Worm (Caenorhabditis elegans) whole organism, L2 larva: ENCODE results near the gene W06G6.20.

Source experiments
- C34F6.9 ChIP-seq: fragments of 150-350 bp; optimal IDR thresholded peaks from 2 replicates; lab custom pipeline; 2014; ENCODE audit warnings: missing biosample characterization, missing genetic modification characterization
- R02D3.7 ChIP-seq: fragments of 150-350 bp; optimal IDR thresholded peaks from 2 replicates; lab custom pipeline; 2014; ENCODE audit warnings: missing biosample characterization, missing genetic modification characterization
- Y55F3AM.14 ChIP-seq: fragments of 200-800 bp; sonication (Bioruptor generic); optimal IDR thresholded peaks from 2 replicates; lab custom pipeline; 2018; ENCODE audit warnings: mild to moderate bottlenecking, missing genetic modification characterization, missing compliant biosample characterization
- ama-1 ChIP-seq: fragments of 150-350 bp; optimal IDR thresholded peaks from 2 replicates; lab custom pipeline; 2018; ENCODE audit warnings: inconsistent platforms
- blmp-1 ChIP-seq: sonication (generic microtip); optimal IDR thresholded peaks from 2 replicates; lab custom pipeline; 2017; ENCODE audit warnings: missing genetic modification characterization, mild to moderate bottlenecking, missing compliant biosample characterization, antibody characterized with exemption, moderate library complexity; ENCODE audit not compliant: insufficient read depth
- ceh-16 ChIP-seq: fragments of 150-350 bp; optimal IDR thresholded peaks from 2 replicates; lab custom pipeline; 2014; ENCODE audit warnings: missing biosample characterization, missing genetic modification characterization
- ceh-82 ChIP-seq: fragments of 150-350 bp; optimal IDR thresholded peaks from 2 replicates; lab custom pipeline; 2014; ENCODE audit warnings: missing biosample characterization, missing genetic modification characterization
- crh-2 ChIP-seq: sonication (generic microtip); optimal IDR thresholded peaks from 2 replicates; lab custom pipeline; 2017; ENCODE audit warnings: missing biosample characterization, missing genetic modification characterization
- elt-3 ChIP-seq: sonication (generic microtip); optimal IDR thresholded peaks from 2 replicates; lab custom pipeline; 2017; ENCODE audit warnings: missing biosample characterization, missing genetic modification characterization
- fos-1 ChIP-seq: fragments of 150-350 bp; optimal IDR thresholded peaks from 2 replicates; lab custom pipeline; 2014; ENCODE audit warnings: missing biosample characterization, missing genetic modification characterization
- lin-11 ChIP-seq: fragments of 150-350 bp; sonication (generic microtip); optimal IDR thresholded peaks from 2 replicates; lab custom pipeline; 2014; ENCODE audit warnings: missing biosample characterization, missing genetic modification characterization, inconsistent platforms, mixed read lengths
- lin-13 ChIP-seq: fragments of 150-350 bp; optimal IDR thresholded peaks from 2 replicates; lab custom pipeline; 2014; ENCODE audit warnings: missing biosample characterization, missing genetic modification reagents, missing genetic modification characterization
- lin-39 ChIP-seq: fragments of 150-350 bp; optimal IDR thresholded peaks from 2 replicates; lab custom pipeline; 2014; ENCODE audit warnings: missing biosample characterization, missing genetic modification reagents, missing genetic modification characterization
- lsy-2 ChIP-seq, 2 experiments: fragments of 150-350 bp in 1 of 2; sonication (generic microtip) in 1 of 2; optimal IDR thresholded peaks; 2 replicates each; lab custom pipeline; 2014 to 2017; ENCODE audit warnings: missing biosample characterization in 2 of 2, missing genetic modification characterization in 2 of 2
- mbf-1 ChIP-seq: sonication (generic microtip); optimal IDR thresholded peaks from 2 replicates; lab custom pipeline; 2017; ENCODE audit warnings: missing biosample characterization, missing genetic modification characterization
- mdl-1 ChIP-seq, 2 experiments: fragments of 150-350 bp in 1 of 2; sonication (generic microtip) in 1 of 2; optimal IDR thresholded peaks; 2 replicates each; lab custom pipeline; 2017; ENCODE audit warnings: missing biosample characterization in 2 of 2, missing genetic modification characterization in 2 of 2
- nhr-12 ChIP-seq: fragments of 150-350 bp; optimal IDR thresholded peaks from 2 replicates; lab custom pipeline; 2014; ENCODE audit warnings: missing biosample characterization, missing genetic modification characterization
- nhr-129 ChIP-seq: fragments of 150-350 bp; optimal IDR thresholded peaks from 2 replicates; lab custom pipeline; 2014; ENCODE audit warnings: missing biosample characterization, missing genetic modification characterization
- nhr-23 ChIP-seq: fragments of 150-350 bp; optimal IDR thresholded peaks from 2 replicates; lab custom pipeline; 2014; ENCODE audit warnings: missing biosample characterization, missing genetic modification reagents, missing genetic modification characterization
- nhr-237 ChIP-seq: fragments of 150-350 bp; optimal IDR thresholded peaks from 2 replicates; lab custom pipeline; 2014; ENCODE audit warnings: missing biosample characterization, missing genetic modification characterization
- peb-1 ChIP-seq: fragments of 150-350 bp; optimal IDR thresholded peaks from 2 replicates; lab custom pipeline; 2014; ENCODE audit warnings: missing biosample characterization, missing genetic modification characterization
- sem-4 ChIP-seq: fragments of 150-350 bp; optimal IDR thresholded peaks from 2 replicates; lab custom pipeline; 2014; ENCODE audit warnings: missing biosample characterization, missing genetic modification reagents, missing genetic modification characterization
- sma-3 ChIP-seq: sonication (generic microtip); optimal IDR thresholded peaks from 2 replicates; lab custom pipeline; 2016; ENCODE audit warnings: missing genetic modification reagents, missing genetic modification characterization, missing compliant biosample characterization
- snpc-4 ChIP-seq: fragments of 150-350 bp; optimal IDR thresholded peaks from 2 replicates; lab custom pipeline; 2014; ENCODE audit warnings: missing biosample characterization, missing genetic modification characterization
- unc-39 ChIP-seq: fragments of 150-350 bp; optimal IDR thresholded peaks from 2 replicates; lab custom pipeline; 2014; ENCODE audit warnings: missing biosample characterization, missing genetic modification characterization
- unc-55 ChIP-seq: fragments of 150-350 bp; sonication (generic microtip); optimal IDR thresholded peaks from 3 replicates; lab custom pipeline; 2014; ENCODE audit warnings: missing biosample characterization, missing genetic modification reagents, missing genetic modification characterization
- zag-1 ChIP-seq: fragments of 150-350 bp; optimal IDR thresholded peaks from 2 replicates; lab custom pipeline; 2014; ENCODE audit warnings: missing biosample characterization, missing genetic modification characterization
- ztf-1 ChIP-seq: fragments of 200-800 bp; sonication (Bioruptor generic); conservative IDR thresholded peaks from 2 replicates; pipeline ENCODE4 v1.3.6; 2022; ENCODE audit warnings: missing genetic modification characterization, missing compliant biosample characterization
- ztf-4 ChIP-seq: fragments of 150-350 bp; optimal IDR thresholded peaks from 2 replicates; lab custom pipeline; 2014; ENCODE audit warnings: missing biosample characterization, missing genetic modification characterization

The W06G6.20 gene

DNA sequence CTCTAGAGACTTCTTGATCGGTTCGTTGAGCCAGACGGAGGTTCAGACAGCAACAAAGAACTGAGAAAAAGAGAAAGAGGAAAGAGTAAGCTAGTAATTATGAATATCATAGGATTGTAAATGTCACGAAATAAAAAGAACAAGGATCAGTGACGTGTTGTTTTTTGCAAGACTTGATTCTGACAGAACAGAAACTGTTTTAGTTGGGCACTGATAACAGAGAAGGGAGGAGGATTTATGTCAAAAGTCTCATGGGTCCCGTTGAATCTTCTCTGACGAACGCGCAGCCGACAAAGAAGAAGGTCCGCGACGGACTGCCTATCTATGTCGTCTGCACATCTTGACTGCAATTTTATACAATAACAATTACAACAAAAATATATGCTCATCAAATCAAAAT lies 47.5 kb downstream of the W06G6.20 start, which contains the start of gene T03E6.9:
T03E6.9 (minus strand) TSS at position 101 of the 400 bp plus-strand sequence.
- no peak for TF ChIP-seq crh-2 (tag; lab: Kevin White, UChicago)
- no peak for TF ChIP-seq nhr-237 (tag; lab: Kevin White, UChicago)
- no peak for TF ChIP-seq nhr-129 (tag; lab: Kevin White, UChicago)
- TF ChIP-seq mbf-1 (tag; lab: Kevin White, UChicago), result no peak
- TF ChIP-seq, all 48 proteins: peak for 0

DNA sequence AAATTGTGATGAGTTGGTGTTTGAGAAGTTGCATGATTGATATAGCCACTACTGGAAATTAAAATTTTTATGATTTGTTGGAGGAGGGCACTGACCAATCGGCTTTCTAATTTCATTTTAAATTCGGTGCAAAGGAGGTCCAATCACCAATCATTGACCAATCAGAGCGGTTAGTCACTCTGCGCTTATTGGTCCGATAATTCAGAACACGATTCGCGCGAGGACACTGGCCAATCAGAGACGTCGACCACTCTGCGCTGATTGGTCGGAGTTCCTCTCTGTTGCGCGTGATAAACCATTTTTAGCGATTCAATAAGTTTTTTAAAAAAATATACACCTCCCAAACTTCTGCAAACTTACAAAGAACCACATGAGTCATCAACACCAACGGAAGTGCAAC lies 48.3 kb downstream of the W06G6.20 start:
- TF ChIP-seq ztf-4, result no peak
- no peak for TF ChIP-seq sem-4 (tag; lab: Kevin White, UChicago)
- no peak for TF ChIP-seq ceh-82 (tag; lab: Kevin White, UChicago)
- no peak for TF ChIP-seq blmp-1 (tag; lab: Kevin White, UChicago)
- TF ChIP-seq lin-13, result no peak
- no peak for TF ChIP-seq R02D3.7
- no peak for TF ChIP-seq Y55F3AM.14 (GFP tag; lab: Kevin White, UChicago)
- TF ChIP-seq zag-1 (tag; lab: Kevin White, UChicago), result no peak
- TF ChIP-seq crh-2 (tag; lab: Kevin White, UChicago), result no peak
- no peak for TF ChIP-seq lin-39 (tag; lab: Kevin White, UChicago)
- TF ChIP-seq ceh-16 (tag; lab: Kevin White, UChicago), result no peak
- no peak for TF ChIP-seq lin-11 (tag; lab: Kevin White, UChicago)
- no peak for TF ChIP-seq C34F6.9 (tag; lab: Kevin White, UChicago)
- no peak for TF ChIP-seq unc-55 (GFP tag; lab: Kevin White, UChicago)
- no peak for TF ChIP-seq nhr-12 (tag; lab: Kevin White, UChicago)
- TF ChIP-seq elt-3, result no peak
- no peak for TF ChIP-seq snpc-4

- TF ChIP-seq nhr-23 (no peak), lsy-2 (tag; optimal IDR thresholded peaks at IDR 0.05; lab: Kevin White, UChicago) (peak in 1 of 2 experiments; percentile 18), nhr-12 (tag; lab: Kevin White, UChicago) (no peak), zag-1 (tag; lab: Kevin White, UChicago) (no peak), ceh-16 (tag; lab: Kevin White, UChicago) (no peak), nhr-129 (tag; lab: Kevin White, UChicago) (peak; percentile 21), sma-3 (GFP tag; lab: Kevin White, UChicago) (no peak), unc-39 (no peak), peb-1 (tag; lab: Kevin White, UChicago) (no peak), elt-3 (no peak), ztf-1 (no peak), lin-13 (no peak), fos-1 (no peak), ama-1 (lab: Kevin White, UChicago) (peak; percentile 29), mdl-1 (tag; optimal IDR thresholded peaks at IDR 0.05; lab: Kevin White, UChicago) (no peak)
Measured at ce11 chrV:16598437-16598836, 49.7 kb downstream of the W06G6.20 start.
